Worm (Caenorhabditis elegans) whole organism, late embryonic: ENCODE results near the gene D2096.12.

Experiments used
- T23F11.4 ChIP-seq: fragments of 200-800 bp; sonication (Bioruptor generic); optimal IDR thresholded peaks from 2 replicates; lab custom pipeline; 2018; ENCODE audit warnings: mild to moderate bottlenecking, missing genetic modification characterization, missing compliant biosample characterization
- ceh-19 ChIP-seq: fragments of 200-800 bp; sonication (Bioruptor generic); optimal IDR thresholded peaks from 2 replicates; lab custom pipeline; 2018; ENCODE audit warnings: mild to moderate bottlenecking, missing genetic modification characterization, missing compliant biosample characterization
- ceh-45 ChIP-seq: fragments of 200-800 bp; sonication (Bioruptor generic); IDR thresholded peaks from 2 replicates; pipeline ENCODE4 v1.3.6; 2022; ENCODE audit warnings: missing genetic modification reagents, missing genetic modification characterization, missing compliant biosample characterization
- eyg-1 ChIP-seq: sonication (generic microtip); optimal IDR thresholded peaks from 2 replicates; lab custom pipeline; 2016; ENCODE audit warnings: missing genotype, missing genetic modification characterization, missing compliant biosample characterization
- fkh-10 ChIP-seq: fragments of 150-350 bp; optimal IDR thresholded peaks from 2 replicates; lab custom pipeline; 2014; ENCODE audit warnings: missing biosample characterization, missing genetic modification reagents, missing genetic modification characterization
- lin-11 ChIP-seq: fragments of 200-800 bp; sonication (Bioruptor generic); optimal IDR thresholded peaks from 2 replicates; lab custom pipeline; 2018; ENCODE audit warnings: mild to moderate bottlenecking, missing genetic modification characterization, missing compliant biosample characterization
- pha-4 ChIP-seq: fragments of 150-350 bp; optimal IDR thresholded peaks from 2 replicates; lab custom pipeline; 2018; ENCODE audit warnings: missing biosample characterization, missing genetic modification reagents, missing genetic modification characterization
- syd-9 ChIP-seq: sonication (generic microtip); optimal IDR thresholded peaks from 2 replicates; lab custom pipeline; 2016; ENCODE audit warnings: mild to moderate bottlenecking, missing genetic modification characterization, moderate library complexity, missing compliant biosample characterization
- unc-55 ChIP-seq: sonication (generic microtip); optimal IDR thresholded peaks from 2 replicates; lab custom pipeline; 2017; ENCODE audit warnings: missing biosample characterization, missing genetic modification reagents, missing genetic modification characterization
- unc-86 ChIP-seq: sonication (generic microtip); optimal IDR thresholded peaks from 2 replicates; lab custom pipeline; 2016; ENCODE audit warnings: missing genetic modification characterization, missing compliant biosample characterization

DNA sequence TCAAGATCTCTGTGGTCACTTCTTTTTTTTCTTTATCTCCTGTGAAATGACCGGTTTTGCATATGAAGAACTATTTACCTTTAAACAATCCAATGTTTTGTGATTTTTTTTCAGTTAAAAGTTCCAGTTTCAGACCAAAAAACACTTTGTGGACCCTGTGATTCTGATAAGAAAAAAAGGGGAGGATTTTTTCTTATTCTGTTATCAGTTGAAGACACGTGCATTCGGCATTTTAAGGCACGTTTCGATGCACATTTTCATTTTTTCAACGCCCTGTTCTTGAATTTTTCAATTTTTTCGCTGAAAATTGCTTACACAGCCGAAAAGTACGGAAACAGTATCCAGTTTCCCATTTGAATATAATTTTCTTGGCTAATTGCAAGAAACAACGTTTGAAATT is 3.0 kb downstream of the D2096.12 start, which contains the start of gene aagr-1:
- TF ChIP-seq ceh-19 (no peak), lin-11 (tag; lab: Kevin White, UChicago) (no peak), ceh-45 (GFP tag; lab: Robert Waterston, UW) (no peak), fkh-10 (GFP tag; lab: Kevin White, UChicago) (no peak), unc-86 (tag; lab: Kevin White, UChicago) (no peak), T23F11.4 (GFP tag; lab: Kevin White, UChicago) (no peak), syd-9 (tag; lab: Kevin White, UChicago) (no peak), unc-55 (no peak), eyg-1 (tag; lab: Kevin White, UChicago) (no peak), pha-4 (tag; lab: Kevin White, UChicago) (no peak)
